Fruit fly (Drosophila melanogaster) whole organism, embryonic: ENCODE results near the gene CG32295.

Experiments used
- Bdp1 ChIP-seq: fragments of 200-800 bp; sonication (Bioruptor generic); optimal IDR thresholded peaks from 3 replicates; lab custom pipeline; 2016; ENCODE audit warnings: missing biosample characterization, missing genetic modification characterization
- CG11695 ChIP-seq: fragments of 200-800 bp; sonication (Bioruptor generic); IDR thresholded peaks from 3 replicates; pipeline ENCODE4 v1.3.6; 2022; ENCODE audit warnings: missing biosample characterization, missing genetic modification characterization
- CG12391 ChIP-seq: fragments of 200-800 bp; sonication (Bioruptor generic); optimal IDR thresholded peaks from 3 replicates; lab custom pipeline; 2018; ENCODE audit warnings: missing biosample characterization, mild to moderate bottlenecking, missing genetic modification characterization, moderate library complexity
- CG14050 ChIP-seq: fragments of 200-800 bp; sonication (Bioruptor generic); IDR thresholded peaks from 3 replicates; pipeline ENCODE4 v1.3.6; 2022; ENCODE audit warnings: missing biosample characterization, missing genetic modification characterization
- CG14860 ChIP-seq: fragments of 200-800 bp; sonication (Bioruptor generic); IDR thresholded peaks from 3 replicates; pipeline ENCODE4 v1.3.6; 2022; ENCODE audit warnings: missing biosample characterization, missing genetic modification characterization; ENCODE audit not compliant: partially characterized antibody
- CG15479 ChIP-seq: fragments of 200-800 bp; sonication (Bioruptor generic); optimal IDR thresholded peaks from 3 replicates; lab custom pipeline; 2019; ENCODE audit warnings: missing biosample characterization, mild to moderate bottlenecking, missing genetic modification characterization, moderate library complexity
- CG15514 ChIP-seq: fragments of 200-800 bp; sonication (Bioruptor generic); optimal IDR thresholded peaks from 3 replicates; lab custom pipeline; 2017; ENCODE audit warnings: missing biosample characterization, missing genetic modification characterization, mild to moderate bottlenecking, moderate library complexity, missing genetic modification reagents
- CG16779 ChIP-seq: fragments of 200-800 bp; sonication (Bioruptor generic); IDR thresholded peaks from 2 replicates; pipeline ENCODE4 v1.3.6; 2022; ENCODE audit warnings: missing biosample characterization, missing genetic modification characterization
- CG17359 ChIP-seq: fragments of 200-800 bp; sonication (Bioruptor generic); optimal IDR thresholded peaks from 3 replicates; lab custom pipeline; 2018; ENCODE audit warnings: missing biosample characterization, mild to moderate bottlenecking, missing genetic modification characterization, moderate library complexity
- CG1832 ChIP-seq: fragments of 200-800 bp; sonication (Bioruptor generic); optimal IDR thresholded peaks from 2 replicates; lab custom pipeline; 2017; ENCODE audit warnings: missing biosample characterization, mild to moderate bottlenecking, missing genetic modification characterization, inconsistent platforms
- CG31388 ChIP-seq: fragments of 200-800 bp; sonication (Bioruptor generic); optimal IDR thresholded peaks from 2 replicates; lab custom pipeline; 2016; ENCODE audit warnings: missing biosample characterization, missing genetic modification characterization
- CG3847 ChIP-seq: fragments of 200-800 bp; sonication (Bioruptor generic); IDR thresholded peaks from 2 replicates; pipeline ENCODE4 v1.3.6; 2022; ENCODE audit warnings: missing biosample characterization, missing genetic modification characterization
- CG42726 ChIP-seq: fragments of 200-800 bp; sonication (Bioruptor generic); IDR thresholded peaks from 2 replicates; pipeline ENCODE4 v1.3.6; 2022; ENCODE audit warnings: missing biosample characterization, missing genetic modification characterization; ENCODE audit not compliant: partially characterized antibody
- CG4707 ChIP-seq: fragments of 200-800 bp; sonication (Bioruptor generic); optimal IDR thresholded peaks from 2 replicates; lab custom pipeline; 2018; ENCODE audit warnings: missing biosample characterization, mild to moderate bottlenecking, missing genetic modification characterization, moderate library complexity
- CG5245 ChIP-seq: fragments of 200-800 bp; sonication (Bioruptor generic); optimal IDR thresholded peaks from 3 replicates; lab custom pipeline; 2016; ENCODE audit warnings: missing biosample characterization, missing genetic modification characterization
- CG7928 ChIP-seq: fragments of 200-800 bp; sonication (Bioruptor generic); optimal IDR thresholded peaks from 2 replicates; lab custom pipeline; 2017; ENCODE audit warnings: missing biosample characterization, mild to moderate bottlenecking, missing genetic modification characterization
- CG8944 ChIP-seq: fragments of 200-800 bp; sonication (Bioruptor generic); optimal IDR thresholded peaks from 3 replicates; lab custom pipeline; 2016; ENCODE audit warnings: missing biosample characterization, missing genetic modification characterization
- D19B ChIP-seq: fragments of 200-800 bp; sonication (Bioruptor generic); optimal IDR thresholded peaks from 2 replicates; lab custom pipeline; 2017; ENCODE audit warnings: missing biosample characterization, mild to moderate bottlenecking, missing genetic modification characterization
- Deaf1 ChIP-seq: fragments of 200-800 bp; optimal IDR thresholded peaks from 3 replicates; lab custom pipeline; 2019; ENCODE audit warnings: missing biosample characterization, mild to moderate bottlenecking, missing genetic modification characterization, moderate library complexity
- Dfd ChIP-seq, 2 experiments: fragments of >200 bp; optimal IDR thresholded peaks; 2 replicates each; lab custom pipeline; 2017; ENCODE audit warnings: missing biosample characterization in 2 of 2, missing genetic modification characterization in 2 of 2
- Drgx ChIP-seq: fragments of 200-800 bp; sonication (Bioruptor generic); IDR thresholded peaks from 2 replicates; pipeline ENCODE4 v1.3.6; 2022; ENCODE audit warnings: missing biosample characterization, missing genetic modification characterization
- Ets65A ChIP-seq: fragments of 200-800 bp; sonication (Bioruptor generic); peaks from one replicate; lab custom pipeline; 2016; ENCODE audit warnings: missing biosample characterization, missing genetic modification characterization
- Gsc ChIP-seq: fragments of 200-800 bp; sonication (Bioruptor generic); IDR thresholded peaks from 2 replicates; pipeline ENCODE4 v1.3.6; 2022; ENCODE audit warnings: missing biosample characterization, missing genetic modification characterization
- H2.0 ChIP-seq: fragments of 200-800 bp; sonication (Bioruptor generic); IDR thresholded peaks from 2 replicates; pipeline ENCODE4 v1.3.6; 2022; ENCODE audit warnings: missing biosample characterization, missing genetic modification characterization
- Hmx ChIP-seq: fragments of 200-800 bp; sonication (Bioruptor generic); optimal IDR thresholded peaks from 2 replicates; lab custom pipeline; 2016; ENCODE audit warnings: missing biosample characterization, missing genetic modification characterization
- Hsf ChIP-seq: fragments of 200-800 bp; sonication (Bioruptor generic); optimal IDR thresholded peaks from 3 replicates; lab custom pipeline; 2016; ENCODE audit warnings: missing biosample characterization, missing genetic modification characterization
- Optix ChIP-seq: fragments of 200-800 bp; sonication (Bioruptor generic); IDR thresholded peaks from 3 replicates; pipeline ENCODE4 v1.3.6; 2022; ENCODE audit warnings: missing biosample characterization, missing genetic modification characterization
- Six4 ChIP-seq: fragments of 200-800 bp; sonication (Bioruptor generic); optimal IDR thresholded peaks from 2 replicates; lab custom pipeline; 2016; ENCODE audit warnings: missing biosample characterization, missing genetic modification characterization
- Spps ChIP-seq: fragments of 200-800 bp; sonication (Bioruptor generic); optimal IDR thresholded peaks from 2 replicates; lab custom pipeline; 2018; ENCODE audit warnings: missing biosample characterization, mild to moderate bottlenecking, missing genetic modification characterization
- ash1 ChIP-seq: fragments of 200-800 bp; sonication (Bioruptor generic); optimal IDR thresholded peaks from 2 replicates; lab custom pipeline; 2018; ENCODE audit warnings: missing biosample characterization, mild to moderate bottlenecking, missing genetic modification characterization
- cg ChIP-seq: fragments of 200-800 bp; sonication (Bioruptor generic); optimal IDR thresholded peaks from 3 replicates; lab custom pipeline; 2019; ENCODE audit warnings: missing biosample characterization, mild to moderate bottlenecking, missing genetic modification characterization, moderate library complexity
- crc ChIP-seq: fragments of 200-800 bp; sonication (Bioruptor generic); optimal IDR thresholded peaks from 2 replicates; lab custom pipeline; 2016; ENCODE audit warnings: missing biosample characterization, missing genetic modification characterization
- dimm ChIP-seq: fragments of 200-800 bp; sonication (Bioruptor generic); IDR thresholded peaks from 2 replicates; pipeline ENCODE4 v1.3.6; 2022; ENCODE audit warnings: missing biosample characterization, missing genetic modification characterization
- fu2 ChIP-seq: fragments of 200-800 bp; sonication (Bioruptor generic); optimal IDR thresholded peaks from 2 replicates; lab custom pipeline; 2016; ENCODE audit warnings: missing biosample characterization, missing genetic modification characterization
- gce ChIP-seq: fragments of 200-800 bp; sonication (Bioruptor generic); IDR thresholded peaks from 3 replicates; pipeline ENCODE4 v1.3.6; 2022; ENCODE audit warnings: missing biosample characterization, missing genetic modification characterization
- gfzf ChIP-seq: fragments of 200-800 bp; sonication (Bioruptor generic); optimal IDR thresholded peaks from 2 replicates; lab custom pipeline; 2016; ENCODE audit warnings: missing biosample characterization, mild to moderate bottlenecking, missing genetic modification characterization, moderate library complexity
- jing ChIP-seq: fragments of 200-800 bp; sonication (Bioruptor generic); optimal IDR thresholded peaks from 2 replicates; lab custom pipeline; 2018; ENCODE audit warnings: missing biosample characterization, mild to moderate bottlenecking, missing genetic modification characterization
- ken ChIP-seq: fragments of 200-800 bp; sonication (Bioruptor generic); IDR thresholded peaks from 3 replicates; pipeline ENCODE4 v1.3.6; 2022; ENCODE audit warnings: missing biosample characterization, missing genetic modification characterization
- knrl ChIP-seq: fragments of 200-800 bp; sonication (Bioruptor generic); IDR thresholded peaks from 3 replicates; pipeline ENCODE4 v1.3.6; 2022; ENCODE audit warnings: missing biosample characterization, missing genetic modification characterization; ENCODE audit not compliant: partially characterized antibody
- lilli ChIP-seq: fragments of 200-800 bp; sonication (Bioruptor generic); optimal IDR thresholded peaks from 3 replicates; lab custom pipeline; 2016; ENCODE audit warnings: missing biosample characterization, missing genetic modification characterization
- lmd ChIP-seq: fragments of 200-800 bp; sonication (Bioruptor generic); IDR thresholded peaks from 2 replicates; pipeline ENCODE4 v1.3.6; 2022; ENCODE audit warnings: missing biosample characterization, missing genetic modification characterization
- nerfin-2 ChIP-seq: fragments of 200-800 bp; sonication (Bioruptor generic); IDR thresholded peaks from 2 replicates; pipeline ENCODE4 v1.3.6; 2022; ENCODE audit warnings: missing biosample characterization, missing genetic modification characterization; ENCODE audit not compliant: partially characterized antibody
- nmo ChIP-seq: fragments of 200-800 bp; sonication (Bioruptor generic); optimal IDR thresholded peaks from 2 replicates; lab custom pipeline; 2018; ENCODE audit warnings: missing biosample characterization, mild to moderate bottlenecking, missing genetic modification characterization, moderate library complexity
- nom ChIP-seq: fragments of 200-800 bp; sonication (Bioruptor generic); optimal IDR thresholded peaks from 2 replicates; lab custom pipeline; 2017; ENCODE audit warnings: missing biosample characterization, missing genetic modification characterization, mild to moderate bottlenecking, moderate library complexity, missing genetic modification reagents
- org-1 ChIP-seq: fragments of 200-800 bp; sonication (Bioruptor generic); optimal IDR thresholded peaks from 2 replicates; lab custom pipeline; 2017; ENCODE audit warnings: missing biosample characterization, missing genetic modification characterization
- pb ChIP-seq: fragments of 200-800 bp; sonication (Bioruptor generic); optimal IDR thresholded peaks from 3 replicates; lab custom pipeline; 2016; ENCODE audit warnings: missing biosample characterization, missing genetic modification characterization
- pzg ChIP-seq: fragments of 200-800 bp; sonication (Bioruptor generic); optimal IDR thresholded peaks from 3 replicates; lab custom pipeline; 2018; ENCODE audit warnings: missing biosample characterization, mild to moderate bottlenecking, missing genetic modification characterization, moderate library complexity
- run ChIP-seq: fragments of 200-800 bp; sonication (Bioruptor generic); optimal IDR thresholded peaks from 3 replicates; lab custom pipeline; 2018; ENCODE audit warnings: missing biosample characterization, mild to moderate bottlenecking, missing genetic modification characterization
- sna ChIP-seq: fragments of 200-800 bp; sonication (Bioruptor generic); IDR thresholded peaks from 2 replicates; pipeline ENCODE4 v1.3.6; 2022; ENCODE audit warnings: missing biosample characterization, missing genetic modification characterization; ENCODE audit not compliant: partially characterized antibody
- tgo ChIP-seq: fragments of 200-800 bp; sonication (Bioruptor generic); IDR thresholded peaks from 3 replicates; pipeline ENCODE4 v1.3.6; 2022; ENCODE audit warnings: missing biosample characterization, missing genetic modification characterization
- unpg ChIP-seq: fragments of 200-800 bp; sonication (Bioruptor generic); optimal IDR thresholded peaks from 3 replicates; lab custom pipeline; 2018; ENCODE audit warnings: missing biosample characterization, mild to moderate bottlenecking, missing genetic modification characterization, moderate library complexity
- wek ChIP-seq: fragments of 200-800 bp; sonication (Bioruptor generic); optimal IDR thresholded peaks from 3 replicates; lab custom pipeline; 2018; ENCODE audit warnings: missing biosample characterization, mild to moderate bottlenecking, missing genetic modification characterization, moderate library complexity

The CG32295 gene

dm6 chr3L:2489438-2489837 lies 37.3 kb downstream of the CG32295 start (continued):
- peak; percentile 63 for TF ChIP-seq CG15479
- TF ChIP-seq CG11695, result no peak
- no peak for TF ChIP-seq gfzf (GFP tag; lab: Kevin White, UChicago)
- no peak for TF ChIP-seq nerfin-2 (GFP tag; lab: Robert Waterston, UW)
- TF ChIP-seq CG3847 (GFP tag; lab: Robert Waterston, UW), result no peak
- TF ChIP-seq crc, result no peak
- TF ChIP-seq gce, result 0 out of 3 replicates have a peak, but pooled peaks have one; percentile 58
- TF ChIP-seq Six4 (GFP tag; lab: Kevin White, UChicago), result no peak
- peak; percentile 56 for TF ChIP-seq CG4707 (GFP tag; lab: Kevin White, UChicago)
- no peak for TF ChIP-seq CG31388 (GFP tag; lab: Kevin White, UChicago)
- no peak for TF ChIP-seq lilli (GFP tag; lab: Kevin White, UChicago)
- peak; percentile 79 for TF ChIP-seq wek (GFP tag; lab: Kevin White, UChicago)
- no peak for TF ChIP-seq Hsf (GFP tag; lab: Kevin White, UChicago)
- no peak for TF ChIP-seq CG42726 (GFP tag; lab: Robert Waterston, UW)
- peak; percentile 37 for TF ChIP-seq unpg
- no peak for TF ChIP-seq CG14050 (GFP tag; lab: Robert Waterston, UW)
- no peak for TF ChIP-seq Dfd (GFP tag; optimal IDR thresholded peaks at IDR 0.05; lab: Kevin White, UChicago)
- TF ChIP-seq CG5245, result no peak
- no peak for TF ChIP-seq org-1 (GFP tag; lab: Kevin White, UChicago)
- TF ChIP-seq run (tag; lab: Kevin White, UChicago), result no peak
- no peak for TF ChIP-seq Spps (tag; lab: Kevin White, UChicago)
- TF ChIP-seq CG16779, result no peak
- no peak for TF ChIP-seq ash1 (GFP tag; lab: Kevin White, UChicago)
- no peak for TF ChIP-seq cg
- no peak for TF ChIP-seq dimm (GFP tag; lab: Robert Waterston, UW)
- no peak for TF ChIP-seq CG14860 (GFP tag; lab: Robert Waterston, UW)
- TF ChIP-seq CG1832 (GFP tag; lab: Kevin White, UChicago), result no peak
- no peak for TF ChIP-seq lmd (GFP tag; lab: Robert Waterston, UW)
- TF ChIP-seq Hmx (GFP tag; lab: Kevin White, UChicago), result no peak
- no peak for TF ChIP-seq pzg (GFP tag; lab: Kevin White, UChicago)
- TF ChIP-seq CG7928 (GFP tag; lab: Kevin White, UChicago), result no peak
- no peak for TF ChIP-seq CG8944 (GFP tag; lab: Kevin White, UChicago)
- TF ChIP-seq fu2 (GFP tag; lab: Kevin White, UChicago), result no peak
- TF ChIP-seq Optix (GFP tag; lab: Robert Waterston, UW), result no peak
- TF ChIP-seq Bdp1 (GFP tag; lab: Kevin White, UChicago), result no peak
- TF ChIP-seq Gsc (GFP tag; lab: Robert Waterston, UW), result no peak
- TF ChIP-seq Deaf1 (tag; lab: Kevin White, UChicago), result no peak
- TF ChIP-seq sna (GFP tag; lab: Robert Waterston, UW), result no peak
- no peak for TF ChIP-seq nom
- no peak for TF ChIP-seq tgo
- TF ChIP-seq nmo (GFP tag; lab: Kevin White, UChicago), result no peak
- TF ChIP-seq CG15514 (GFP tag; lab: Kevin White, UChicago), result peak; percentile 40
- TF ChIP-seq H2.0 (GFP tag; lab: Robert Waterston, UW), result peak; percentile 26; the same call in 1 of the 2 replicates
- TF ChIP-seq Drgx (GFP tag; lab: Robert Waterston, UW), result no peak
- peak; percentile 2 for TF ChIP-seq CG12391 (tag; lab: Kevin White, UChicago)
- no peak for TF ChIP-seq knrl (GFP tag; lab: Robert Waterston, UW)
- no peak for TF ChIP-seq jing (GFP tag; lab: Kevin White, UChicago)
- TF ChIP-seq Ets65A (GFP tag; lab: Kevin White, UChicago), result no peak
- no peak for TF ChIP-seq D19B (GFP tag; lab: Kevin White, UChicago)
- no peak for TF ChIP-seq pb (GFP tag; lab: Kevin White, UChicago)
- peak; percentile 75 for TF ChIP-seq CG17359 (tag; lab: Kevin White, UChicago)
- no peak for TF ChIP-seq ken (GFP tag; lab: Robert Waterston, UW)
